Worm (Caenorhabditis elegans) whole organism, dauer: ENCODE measurements around the gene F14H12.17.
"Not testable (repeated sequence)": the region's sequence is repeated elsewhere in the genome, so short reads cannot be mapped to it uniquely, and the experiment has no call there.

Source experiments
- unc-62 ChIP-seq: sonication (generic microtip); optimal IDR thresholded peaks from 2 replicates; lab custom pipeline; 2017; ENCODE audit warnings: missing biosample characterization, missing genetic modification reagents, missing genetic modification characterization

F14H12.17 gene

ce11 chrX:4373123-4373522, 10.0 kb upstream of the F14H12.17 start, which contains the start of gene R160.6:
R160.6 (minus strand) TSS chrX:4373223.
- no peak for TF ChIP-seq unc-62 (GFP tag; lab: Kevin White, UChicago)

DNA sequence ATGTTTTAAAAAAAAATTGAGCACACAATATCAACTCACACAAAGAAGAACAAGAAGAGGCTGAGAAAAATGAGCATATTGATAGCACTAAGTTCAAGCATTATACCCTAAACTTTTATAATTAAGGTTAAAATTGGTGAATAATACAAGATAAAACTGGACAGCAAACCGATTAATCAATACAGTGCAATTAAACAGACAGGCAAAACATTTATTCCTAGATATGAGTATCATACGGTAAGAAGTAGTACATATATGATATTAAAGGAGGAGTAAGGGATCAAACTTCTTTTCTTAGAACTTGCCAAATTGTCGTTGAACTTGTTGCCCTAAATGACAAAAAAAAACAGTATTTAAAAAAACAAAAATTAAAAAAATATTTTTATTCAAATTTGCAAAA, 8.9 kb upstream of the F14H12.17 start, which contains the start of gene R160.14:
R160.14 (minus strand) TSS at position 101 of the 400 bp plus-strand sequence.
- no peak for TF ChIP-seq unc-62 (GFP tag; lab: Kevin White, UChicago)

ce11 chrX:4371413-4371812, 8.3 kb upstream of the F14H12.17 start, which contains the start of gene R160.13:
R160.13 (minus strand) TSS chrX:4371513.
- no peak for TF ChIP-seq unc-62 (GFP tag; lab: Kevin White, UChicago)

- no peak for TF ChIP-seq unc-62 (GFP tag; lab: Kevin White, UChicago)
Observed at ce11 chrX:4370756-4371155, 7.7 kb upstream of the F14H12.17 start, which contains the start of gene R160.5. R160.5 (minus strand) TSS chrX:4370856.

ce11 chrX:4368800-4369199, 5.7 kb upstream of the F14H12.17 start, which contains the start of gene R160.4:
R160.4 (minus strand) TSS chrX:4368900.
- no peak for TF ChIP-seq unc-62 (GFP tag; lab: Kevin White, UChicago)

ce11 chrX:4367414-4367813, 4.3 kb upstream of the F14H12.17 start, which contains the start of gene R160.10:
R160.10 (minus strand) TSS chrX:4367514.
- no peak for TF ChIP-seq unc-62 (GFP tag; lab: Kevin White, UChicago)

DNA sequence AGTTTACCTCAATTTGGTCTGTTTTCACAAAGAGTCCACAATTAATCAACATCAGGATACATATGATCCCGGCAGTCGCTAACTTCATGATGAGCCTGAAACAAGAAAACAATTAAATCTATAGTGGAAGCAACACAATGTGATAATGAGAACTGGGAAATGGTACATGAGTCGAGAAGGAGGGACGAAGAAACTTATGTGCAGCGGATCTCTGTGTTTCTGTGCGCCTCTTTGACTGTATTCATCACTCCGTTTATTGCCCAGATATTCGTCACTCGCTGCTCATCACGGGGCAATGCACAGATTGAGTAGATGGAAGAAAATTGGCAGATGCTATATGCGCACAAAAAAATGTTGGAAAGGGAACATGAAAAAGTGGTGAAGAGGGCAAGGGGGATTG, 3.1 kb upstream of the F14H12.17 start, which contains the start of gene R160.3:
R160.3 (minus strand) TSS at position 101 of the 400 bp plus-strand sequence.
- no peak for TF ChIP-seq unc-62 (GFP tag; lab: Kevin White, UChicago)

- no peak for TF ChIP-seq unc-62 (GFP tag; lab: Kevin White, UChicago)
Observed at ce11 chrX:4364877-4365276, 1.8 kb upstream of the F14H12.17 start, which contains the start of gene F14H12.8. F14H12.8 (minus strand) TSS chrX:4364977.

- TF ChIP-seq unc-62 (GFP tag; lab: Kevin White, UChicago) = no peak
Observed at ce11 chrX:4362522-4362921, 578 bp downstream of the F14H12.17 start, which contains the start of gene F14H12.7. F14H12.7 (minus strand) TSS chrX:4362622.

DNA sequence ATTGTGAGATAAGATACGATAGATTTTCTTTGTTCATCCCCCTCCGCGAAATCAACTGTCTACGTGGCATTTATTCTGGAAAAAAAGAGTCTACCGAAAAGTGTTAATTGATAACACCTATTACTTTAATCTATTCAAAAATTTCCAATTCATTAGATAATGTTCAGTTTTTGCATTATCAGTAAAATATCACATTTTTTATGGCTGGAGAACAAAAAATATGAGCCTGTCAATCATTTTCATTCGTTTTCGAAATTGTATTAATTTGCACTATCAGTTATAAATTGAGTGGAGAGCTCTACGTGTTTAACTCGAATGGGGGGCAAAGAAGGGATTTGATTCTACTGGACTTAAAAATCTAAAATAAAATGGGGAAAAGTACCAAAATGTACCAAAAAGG, 4.1 kb downstream of the F14H12.17 start:
- no peak for TF ChIP-seq unc-62 (GFP tag; lab: Kevin White, UChicago)

- no peak for TF ChIP-seq unc-62 (GFP tag; lab: Kevin White, UChicago)
Observed at ce11 chrX:4357467-4357866, 5.6 kb downstream of the F14H12.17 start, which contains the start of gene F14H12.6. F14H12.6 (minus strand) TSS chrX:4357567.

DNA sequence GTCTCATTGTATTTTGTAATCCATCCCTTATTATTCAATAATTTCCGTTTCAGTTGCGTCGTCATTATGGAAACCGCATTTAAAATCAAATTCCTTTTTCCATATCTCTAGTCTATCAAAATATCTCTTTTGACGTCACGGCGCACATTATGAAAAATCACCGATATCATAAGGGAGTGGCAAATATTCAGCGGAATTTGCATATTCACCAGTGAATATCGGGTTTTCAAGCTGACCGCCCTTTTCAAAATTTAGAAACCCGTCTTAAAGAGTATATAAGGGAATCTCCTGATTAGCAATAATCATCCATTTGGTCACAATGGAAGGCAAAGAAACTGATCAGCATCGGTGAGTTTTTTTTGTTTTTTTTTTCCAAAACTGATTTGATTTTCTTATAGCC, 9.8 kb downstream of the F14H12.17 start, which contains the start of gene col-165:
col-165 (plus strand) TSS at position 301 of the 400 bp plus-strand sequence.
- no peak for TF ChIP-seq unc-62 (GFP tag; lab: Kevin White, UChicago)

- no peak for TF ChIP-seq unc-62 (GFP tag; lab: Kevin White, UChicago)
Observed at ce11 chrX:4350198-4350597, 12.9 kb downstream of the F14H12.17 start, which contains the start of gene F14H12.2. F14H12.2 (plus strand) TSS chrX:4350498.

DNA sequence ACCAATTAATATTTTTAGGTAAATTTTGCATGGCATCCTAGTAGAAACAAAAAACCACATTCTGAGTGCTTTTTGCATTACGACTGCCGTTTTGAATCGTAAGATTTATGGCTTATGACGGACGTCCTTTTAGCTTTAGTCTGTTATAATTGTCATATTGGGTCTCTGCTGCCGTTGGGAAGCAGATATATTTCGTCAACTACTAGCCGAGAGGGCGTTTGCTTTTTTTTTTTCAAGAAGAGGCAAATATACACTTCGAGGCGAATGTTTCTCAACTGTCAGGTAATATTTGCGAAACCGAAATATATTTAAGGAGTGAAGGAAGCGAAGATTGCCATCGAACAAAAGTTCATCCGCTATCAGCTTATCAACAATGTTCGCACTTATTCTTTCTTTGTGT, 19.2 kb downstream of the F14H12.17 start, which contains the start of gene F14H12.3:
F14H12.3 (plus strand) TSS at position 301 of the 400 bp plus-strand sequence.
- no peak for TF ChIP-seq unc-62 (GFP tag; lab: Kevin White, UChicago)

DNA sequence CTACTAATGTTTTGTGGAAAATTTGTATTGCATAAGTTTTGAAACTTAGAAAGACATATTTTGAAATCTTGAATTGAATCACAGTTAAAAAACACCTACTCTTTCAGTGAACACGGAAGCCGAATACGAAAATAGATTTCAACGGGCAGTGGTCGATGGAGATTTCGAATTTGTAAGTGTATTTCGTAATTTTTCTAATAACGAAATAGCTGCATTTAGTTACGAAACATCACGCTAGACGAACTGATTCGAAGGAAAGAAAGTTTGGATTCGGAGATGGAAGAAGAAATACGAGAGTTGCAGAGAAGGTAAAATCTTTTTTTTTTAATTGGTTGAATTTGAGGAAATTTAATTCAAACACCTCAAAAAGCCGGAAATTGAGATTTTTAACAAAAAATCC, 20.4 kb downstream of the F14H12.17 start:
- no peak for TF ChIP-seq unc-62 (GFP tag; lab: Kevin White, UChicago)

DNA sequence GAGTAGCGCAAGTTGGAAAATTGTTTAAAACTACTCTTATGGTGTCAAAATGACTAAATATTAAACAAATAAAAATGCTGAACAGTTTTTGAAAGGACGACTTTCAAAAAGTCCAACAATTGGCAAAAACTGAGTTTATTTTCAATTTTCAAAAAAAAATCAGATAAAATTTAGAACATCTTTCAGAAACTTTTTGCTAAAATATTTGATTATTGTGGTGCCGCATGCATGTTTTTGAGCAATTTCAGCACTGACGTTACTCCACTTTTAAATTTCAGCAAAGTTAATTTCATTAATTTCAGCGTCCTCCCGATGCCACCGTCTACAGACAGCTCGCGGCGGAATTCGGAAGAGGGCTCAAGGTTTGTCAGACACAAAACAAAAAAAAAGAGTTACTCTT, 23.8 kb downstream of the F14H12.17 start, which contains the start of gene cst-1:
cst-1 (plus strand) TSS at position 301 of the 400 bp plus-strand sequence.
- TF ChIP-seq unc-62 (GFP tag; lab: Kevin White, UChicago) = not testable (repeated sequence)

ce11 chrX:4335950-4336349, 27.1 kb downstream of the F14H12.17 start, which contains the start of gene cst-2:
cst-2 (minus strand) TSS chrX:4336050.
- TF ChIP-seq unc-62 (GFP tag; lab: Kevin White, UChicago) = not testable (repeated sequence)
